Worm (Caenorhabditis elegans) whole organism, midembryonic: ENCODE measurements around the gene F53C3.8.

Source experiments
- T22C8.4 ChIP-seq: fragments of 200-800 bp; sonication (Bioruptor generic); IDR thresholded peaks from 2 replicates; pipeline ENCODE4 v1.3.6; 2022; ENCODE audit warnings: missing genetic modification characterization, missing compliant biosample characterization
- cog-1 ChIP-seq: sonication (generic microtip); optimal IDR thresholded peaks from 2 replicates; lab custom pipeline; 2016; ENCODE audit warnings: missing genetic modification characterization, missing compliant biosample characterization
- flt-1 ChIP-seq: fragments of 200-800 bp; sonication (Bioruptor generic); IDR thresholded peaks from 2 replicates; pipeline ENCODE4 v1.3.6; 2022; ENCODE audit warnings: missing genetic modification characterization, missing compliant biosample characterization
- klf-2 ChIP-seq: fragments of 200-800 bp; sonication (Bioruptor generic); conservative IDR thresholded peaks from 2 replicates; pipeline ENCODE4 v1.3.6; 2022; ENCODE audit warnings: missing genetic modification reagents, missing genetic modification characterization, missing compliant biosample characterization
- med-1 ChIP-seq: sonication (generic microtip); optimal IDR thresholded peaks from 2 replicates; lab custom pipeline; 2017; ENCODE audit warnings: missing genetic modification characterization, mild to moderate bottlenecking, missing compliant biosample characterization, antibody characterized with exemption, missing genetic modification reagents; ENCODE audit not compliant: insufficient read depth
- ref-1 ChIP-seq: fragments of 200-800 bp; sonication (Bioruptor generic); conservative IDR thresholded peaks from 2 replicates; pipeline ENCODE4 v1.3.6; 2022; ENCODE audit warnings: missing genetic modification reagents, missing genetic modification characterization, missing compliant biosample characterization
- tab-1 ChIP-seq: fragments of 200-800 bp; sonication (Bioruptor generic); IDR thresholded peaks from 2 replicates; pipeline ENCODE4 v1.3.6; 2022; ENCODE audit warnings: missing genetic modification characterization, missing compliant biosample characterization
- ztf-23 ChIP-seq: fragments of 200-800 bp; sonication (Bioruptor generic); IDR thresholded peaks from 2 replicates; pipeline ENCODE4 v1.3.6; 2022; ENCODE audit warnings: missing genetic modification reagents, missing genetic modification characterization, missing compliant biosample characterization
- ztf-29 ChIP-seq: fragments of 200-800 bp; sonication (Bioruptor generic); IDR thresholded peaks from 2 replicates; pipeline ENCODE4 v1.3.6; 2022; ENCODE audit warnings: missing genetic modification reagents, missing genetic modification characterization, missing compliant biosample characterization

F53C3.8 gene

ce11 chrII:3877127-3877526, 14.1 kb upstream of the F53C3.8 start, which contains the start of gene nep-3:
Gene nep-3 (minus strand): TSS chrII:3877227.
- TF ChIP-seq flt-1 (GFP tag; lab: Robert Waterston, UW) (no peak), ztf-23 (GFP tag; lab: Robert Waterston, UW) (no peak), ztf-29 (no peak), klf-2 (GFP tag; lab: Robert Waterston, UW) (no peak), ref-1 (no peak), tab-1 (GFP tag; lab: Robert Waterston, UW) (no peak), T22C8.4 (no peak), cog-1 (no peak), med-1 (GFP tag; lab: Kevin White, UChicago) (no peak)

- TF ChIP-seq klf-2 (GFP tag; lab: Robert Waterston, UW), result no peak
- TF ChIP-seq T22C8.4, result no peak
- TF ChIP-seq tab-1 (GFP tag; lab: Robert Waterston, UW), result no peak
- no peak for TF ChIP-seq ref-1
- TF ChIP-seq flt-1 (GFP tag; lab: Robert Waterston, UW), result no peak
- no peak for TF ChIP-seq ztf-29
- no peak for TF ChIP-seq med-1 (GFP tag; lab: Kevin White, UChicago)
- no peak for TF ChIP-seq cog-1
- no peak for TF ChIP-seq ztf-23 (GFP tag; lab: Robert Waterston, UW)
These were observed 13.3 kb upstream of the F53C3.8 start, which contains the start of gene sdz-7 for ce11 chrII:3877874-3878273. Gene sdz-7 (minus strand): TSS chrII:3877974.

ce11 chrII:3878330-3878729, 12.9 kb upstream of the F53C3.8 start, which contains the start of gene srh-250:
Gene srh-250 (plus strand): TSS chrII:3878630.
- TF ChIP-seq cog-1 (no peak), klf-2 (GFP tag; lab: Robert Waterston, UW) (no peak), ztf-23 (GFP tag; lab: Robert Waterston, UW) (no peak), ztf-29 (no peak)

- TF ChIP-seq ref-1 (no peak), klf-2 (GFP tag; lab: Robert Waterston, UW) (no peak), cog-1 (no peak), flt-1 (GFP tag; lab: Robert Waterston, UW) (no peak)
These were observed 11.3 kb upstream of the F53C3.8 start, which contains the start of gene nhr-166 for ce11 chrII:3879945-3880344. Gene nhr-166 (plus strand): TSS chrII:3880245.

- TF ChIP-seq ztf-23 (GFP tag; lab: Robert Waterston, UW) (no peak), T22C8.4 (no peak), ref-1 (no peak), tab-1 (GFP tag; lab: Robert Waterston, UW) (no peak), cog-1 (no peak)
These were observed 2.7 kb downstream of the F53C3.8 start for ce11 chrII:3893911-3894310.

- no peak for TF ChIP-seq med-1 (GFP tag; lab: Kevin White, UChicago)
- no peak for TF ChIP-seq ztf-29
- no peak for TF ChIP-seq flt-1 (GFP tag; lab: Robert Waterston, UW)
- TF ChIP-seq cog-1, result no peak
These were observed 3.5 kb downstream of the F53C3.8 start, which contains the start of gene F53C3.7 for ce11 chrII:3894755-3895154. Gene F53C3.7 (plus strand): TSS chrII:3895055.

- TF ChIP-seq klf-2 (GFP tag; lab: Robert Waterston, UW) (no peak), cog-1 (peak; percentile 71)
These were observed 5.7 kb downstream of the F53C3.8 start for ce11 chrII:3896920-3897319.

ce11 chrII:3897758-3898494, 6.7 kb downstream of the F53C3.8 start, which contains the start of gene F53C3.6:
Gene F53C3.6 (plus strand): TSS chrII:3898142.
- TF ChIP-seq cog-1 (peak; percentile 32), ztf-23 (GFP tag; lab: Robert Waterston, UW) (no peak), klf-2 (GFP tag; lab: Robert Waterston, UW) (no peak), ref-1 (no peak), flt-1 (GFP tag; lab: Robert Waterston, UW) (peak; percentile 31; the same call in 1 of the 2 replicates), T22C8.4 (no peak), ztf-29 (no peak), tab-1 (GFP tag; lab: Robert Waterston, UW) (no peak), med-1 (GFP tag; lab: Kevin White, UChicago) (no peak)

ce11 chrII:3901108-3901507, 9.9 kb downstream of the F53C3.8 start, which contains the start of gene F53C3.4:
Gene F53C3.4 (plus strand): TSS chrII:3901408.
- TF ChIP-seq klf-2 (GFP tag; lab: Robert Waterston, UW) (no peak), ztf-23 (GFP tag; lab: Robert Waterston, UW) (no peak), cog-1 (no peak), ztf-29 (no peak), tab-1 (GFP tag; lab: Robert Waterston, UW) (no peak), flt-1 (GFP tag; lab: Robert Waterston, UW) (no peak), T22C8.4 (no peak), med-1 (GFP tag; lab: Kevin White, UChicago) (no peak), ref-1 (no peak)

- no peak for TF ChIP-seq med-1 (GFP tag; lab: Kevin White, UChicago)
- TF ChIP-seq tab-1 (GFP tag; lab: Robert Waterston, UW), result no peak
- TF ChIP-seq T22C8.4, result no peak
- no peak for TF ChIP-seq flt-1 (GFP tag; lab: Robert Waterston, UW)
- no peak for TF ChIP-seq klf-2 (GFP tag; lab: Robert Waterston, UW)
- no peak for TF ChIP-seq ztf-23 (GFP tag; lab: Robert Waterston, UW)
- no peak for TF ChIP-seq ref-1
- no peak for TF ChIP-seq ztf-29
These were observed 11.6 kb downstream of the F53C3.8 start, which contains the start of gene F53C3.3 for ce11 chrII:3902798-3903197. Gene F53C3.3 (plus strand): TSS chrII:3902856.
